Fruit fly (Drosophila melanogaster): ENCODE results near the gene Jon25Bii.

Gene Jon25Bii

DNA sequence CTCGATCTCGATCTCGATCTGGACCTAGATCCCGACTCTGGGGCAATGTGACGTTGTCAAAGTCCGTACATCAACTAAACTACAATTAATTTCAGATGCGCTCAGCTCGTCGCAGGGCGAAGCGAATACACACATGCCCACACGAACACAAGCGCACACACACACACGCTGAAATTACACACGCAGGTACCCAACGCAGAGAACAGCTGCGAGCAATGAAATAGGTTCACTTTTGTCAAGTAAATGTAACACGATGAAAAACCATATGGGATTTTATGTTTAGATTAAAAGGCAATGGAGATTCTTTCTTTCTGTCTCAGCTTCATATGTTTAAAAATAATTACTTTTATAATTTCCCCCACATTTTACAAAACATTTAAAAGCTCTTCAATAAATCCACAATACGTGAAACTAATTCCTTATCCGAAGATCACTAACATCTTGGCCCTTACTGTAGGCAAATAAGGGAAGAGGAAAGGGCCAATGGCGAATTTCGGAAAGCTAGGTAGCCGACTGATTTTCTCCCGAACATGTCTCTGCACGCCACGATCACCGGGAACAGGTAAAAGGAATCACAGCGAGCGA, 47.4 kb upstream of the Jon25Bii start (continued):
- TF ChIP-seq CG2889 (GFP tag; IDR thresholded peaks at IDR 0.05) (peak; percentile 68; the same call in 2 of the 3 replicates), Pdp1 (GFP tag; optimal IDR thresholded peaks at IDR 0.05) (peak; percentile 56 to 85), pnt (GFP tag; optimal IDR thresholded peaks at IDR 0.05) (peak; percentile 73), dmrt11E (tag; optimal IDR thresholded peaks at IDR 0.05) (peak; percentile 93), CG13894 (tag; optimal IDR thresholded peaks at IDR 0.05) (peak; percentile 67), luna (GFP tag; optimal IDR thresholded peaks at IDR 0.05) (no peak), scrt (GFP tag; optimal IDR thresholded peaks at IDR 0.05) (peak; percentile 78), fd3F (GFP tag; optimal IDR thresholded peaks at IDR 0.05) (peak; percentile 69), Elba2 (GFP tag; optimal IDR thresholded peaks at IDR 0.05) (peak; percentile 54), Ets65A (GFP tag) (peak; percentile 93), Lhr (GFP tag; optimal IDR thresholded peaks at IDR 0.05) (peak; percentile 40), jigr1 (GFP tag; IDR thresholded peaks at IDR 0.05) (no peak), Ptx1 (GFP tag; IDR thresholded peaks at IDR 0.05) (peak; percentile 83), oc (tag; optimal IDR thresholded peaks at IDR 0.05) (peak; percentile 42), MTF-1 (GFP tag; optimal IDR thresholded peaks at IDR 0.05; ENCODE audit: borderline replicate concordance) (peak; percentile 28), CG10431 (GFP tag; optimal IDR thresholded peaks at IDR 0.05) (peak; percentile 66), cas (GFP tag; IDR thresholded peaks at IDR 0.05) (peak; percentile 70), B-H2 (GFP tag; optimal IDR thresholded peaks at IDR 0.05) (peak; percentile 43), mld (GFP tag; IDR thresholded peaks at IDR 0.05; ENCODE audit: partially characterized antibody) (no peak), dati (GFP tag; IDR thresholded peaks at IDR 0.05) (0 out of 2 replicates have a peak, but pooled peaks have one; percentile 3), kni (GFP tag; optimal IDR thresholded peaks at IDR 0.05) (peak; percentile 78), sob (GFP tag; IDR thresholded peaks at IDR 0.05) (peak; percentile 75), CG15073 (GFP tag; optimal IDR thresholded peaks at IDR 0.05) (no peak), trh (GFP tag; optimal IDR thresholded peaks at IDR 0.05) (no peak), Xbp1 (GFP tag; optimal IDR thresholded peaks at IDR 0.05) (peak; percentile 79), CG1024 (GFP tag; IDR thresholded peaks at IDR 0.05) (0 out of 2 replicates have a peak, but pooled peaks have one; percentile 22), nerfin-1 (tag; optimal IDR thresholded peaks at IDR 0.05) (peak; percentile 75), gsb (GFP tag; IDR thresholded peaks at IDR 0.05) (peak; percentile 52; the same call in 1 of the 2 replicates), CG11560 (tag; IDR thresholded peaks at IDR 0.05) (peak; percentile 55; the same call in 2 of the 3 replicates), lbe (GFP tag; optimal IDR thresholded peaks at IDR 0.05) (peak; percentile 86), CG15514 (GFP tag; optimal IDR thresholded peaks at IDR 0.05) (peak; percentile 67), CG11504 (tag; optimal IDR thresholded peaks at IDR 0.05) (peak; percentile 84), Ravus (GFP tag; IDR thresholded peaks at IDR 0.05) (peak; percentile 53), CG7928 (GFP tag; optimal IDR thresholded peaks at IDR 0.05) (peak; percentile 53), Dbx (GFP tag; IDR thresholded peaks at IDR 0.05) (peak; percentile 53), CG17361 (GFP tag; IDR thresholded peaks at IDR 0.05) (peak; percentile 84), CG11247 (GFP tag; IDR thresholded peaks at IDR 0.05) (peak; percentile 59), Gsc (GFP tag; IDR thresholded peaks at IDR 0.05) (peak; percentile 50), CG6254 (GFP tag; optimal IDR thresholded peaks at IDR 0.05) (peak; percentile 75), amos (GFP tag; IDR thresholded peaks at IDR 0.05; ENCODE audit: partially characterized antibody) (no peak), maf-S (GFP tag; optimal IDR thresholded peaks at IDR 0.05) (no peak), CG18262 (tag; optimal IDR thresholded peaks at IDR 0.05) (peak; percentile 94), wdn (GFP tag; IDR thresholded peaks at IDR 0.05) (peak; percentile 58), dmrt99B (tag; optimal IDR thresholded peaks at IDR 0.05) (peak; percentile 86), dan (GFP tag; IDR thresholded peaks at IDR 0.05) (no peak), CG10321 (GFP tag; IDR thresholded peaks at IDR 0.05) (no peak), bab2 (GFP tag; optimal IDR thresholded peaks at IDR 0.05) (peak; percentile 48), Hsf (GFP tag; optimal IDR thresholded peaks at IDR 0.05) (peak; percentile 74), Dip3 (GFP tag; optimal IDR thresholded peaks at IDR 0.05) (peak; percentile 67), Taf1 (GFP tag; IDR thresholded peaks at IDR 0.05) (peak; percentile 71)

Measured in whole organism, embryonic.